Worm (Caenorhabditis elegans): ENCODE results near the gene W05B10.6.

- no peak for TF ChIP-seq sea-1 (GFP tag; conservative IDR thresholded peaks at IDR 0.05)
- TF ChIP-seq hmbx-1 (tag; optimal IDR thresholded peaks at IDR 0.05) = no peak
- no peak for TF ChIP-seq ama-1 (optimal IDR thresholded peaks at IDR 0.05)
- TF ChIP-seq hnd-1 (tag; optimal IDR thresholded peaks at IDR 0.05) = no peak
- TF ChIP-seq flt-1 (GFP tag; IDR thresholded peaks at IDR 0.05) = no peak
- no peak for TF ChIP-seq tra-4 (tag; optimal IDR thresholded peaks at IDR 0.05)
- no peak for TF ChIP-seq scrt-1 (GFP tag; IDR thresholded peaks at IDR 0.05)
- no peak for TF ChIP-seq tbx-11 (GFP tag; IDR thresholded peaks at IDR 0.05)
- no peak for TF ChIP-seq aly-1 (tag; optimal IDR thresholded peaks at IDR 0.05)
- no peak for TF ChIP-seq B0310.2 (tag; optimal IDR thresholded peaks at IDR 0.05)
- TF ChIP-seq ceh-13 (GFP tag; optimal IDR thresholded peaks at IDR 0.05) = no peak
- TF ChIP-seq F13C5.2 (tag; optimal IDR thresholded peaks at IDR 0.05) = no peak
- no peak for TF ChIP-seq hmg-4 (GFP tag; optimal IDR thresholded peaks at IDR 0.05)
- no peak for TF ChIP-seq pes-1 (GFP tag; IDR thresholded peaks at IDR 0.05)
Measured at ce11 chrV:12706511-12706910, 48.5 kb upstream of the W05B10.6 start.
